Fruit fly (Drosophila melanogaster): ENCODE results near the gene CG14431.

DNA sequence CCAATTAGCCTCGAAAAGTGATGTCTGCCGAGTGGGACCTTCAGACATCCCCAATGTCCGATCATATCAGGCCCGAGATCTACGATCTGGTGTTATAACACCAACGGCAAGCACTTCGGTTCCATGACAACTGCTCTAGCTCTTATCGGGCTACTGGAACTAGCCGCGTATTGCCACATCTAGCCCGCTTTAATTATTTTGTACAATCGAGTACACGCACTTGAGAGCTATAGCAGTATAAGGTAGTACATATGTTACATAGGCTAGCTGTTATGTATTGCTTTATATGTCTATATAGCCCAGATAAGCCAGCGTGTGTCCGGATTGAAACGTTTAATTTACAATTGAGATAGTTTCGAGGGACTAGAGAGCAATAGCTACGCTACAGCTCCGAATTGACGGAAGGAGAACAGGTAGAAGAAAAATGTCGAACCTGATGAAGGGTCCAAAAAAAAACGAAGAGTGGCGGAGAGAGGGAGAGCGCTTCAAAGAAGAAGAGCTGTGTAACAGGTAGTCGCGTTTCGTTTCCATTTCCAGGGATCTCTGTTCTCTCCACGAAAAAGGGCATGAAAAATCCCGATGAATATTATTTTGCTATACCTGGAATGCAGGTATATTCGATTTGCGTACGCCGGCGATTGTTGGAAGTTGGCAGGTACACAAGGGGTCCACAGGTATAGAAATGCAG, 89.0 kb downstream of the CG14431 start:
- no peak for TF ChIP-seq Vsx2 (GFP tag; optimal IDR thresholded peaks at IDR 0.05; ENCODE audit: partially characterized antibody)
- no peak for TF ChIP-seq usp (GFP tag; optimal IDR thresholded peaks at IDR 0.05)
- no peak for TF ChIP-seq Dif (GFP tag; optimal IDR thresholded peaks at IDR 0.05; ENCODE audit: partially characterized antibody)
- no peak for TF ChIP-seq CG9705 (GFP tag; optimal IDR thresholded peaks at IDR 0.05)
- no peak for TF ChIP-seq N (GFP tag; optimal IDR thresholded peaks at IDR 0.05)
- TF ChIP-seq sv (GFP tag; optimal IDR thresholded peaks at IDR 0.05) = no peak
- TF ChIP-seq HLH106 (tag; optimal IDR thresholded peaks at IDR 0.05) = no peak
- no peak for TF ChIP-seq lola (GFP tag; optimal IDR thresholded peaks at IDR 0.05)
- no peak for TF ChIP-seq pan (optimal IDR thresholded peaks at IDR 0.05)
- TF ChIP-seq Sp1 (GFP tag; optimal IDR thresholded peaks at IDR 0.05) = no peak
- TF ChIP-seq h (GFP tag; optimal IDR thresholded peaks at IDR 0.05) = no peak
- TF ChIP-seq psq (GFP tag; optimal IDR thresholded peaks at IDR 0.05) = no peak
- TF ChIP-seq OdsH (GFP tag; optimal IDR thresholded peaks at IDR 0.05) = no peak
- TF ChIP-seq GATAd (GFP tag; optimal IDR thresholded peaks at IDR 0.05) = no peak
